Fruit fly (Drosophila melanogaster): ENCODE measurements around the gene Or85f.
A peak's percentile ranks its signal among the peaks of the same experiment; 100 is the strongest.

Or85f gene

dm6 chr3R:9411928-9412640 lies 14.1 kb downstream of the Or85f start, which contains the start of the genes Task7 and alpha-Man-IIa (continued):
- TF ChIP-seq z (GFP tag; IDR thresholded peaks at IDR 0.05) (no peak), Ptx1 (GFP tag; IDR thresholded peaks at IDR 0.05) (no peak), CG16863 (GFP tag; optimal IDR thresholded peaks at IDR 0.05) (no peak), CG10462 (GFP tag; optimal IDR thresholded peaks at IDR 0.05) (peak; percentile 50), CG1233 (GFP tag; optimal IDR thresholded peaks at IDR 0.05) (no peak), CG10654 (GFP tag; optimal IDR thresholded peaks at IDR 0.05) (no peak), CG11723 (GFP tag; optimal IDR thresholded peaks at IDR 0.05) (no peak), ken (GFP tag; IDR thresholded peaks at IDR 0.05) (no peak), inv (GFP tag; IDR thresholded peaks at IDR 0.05; ENCODE audit: partially characterized antibody) (no peak), lab (GFP tag; optimal IDR thresholded peaks at IDR 0.05) (no peak), CG10431 (GFP tag; optimal IDR thresholded peaks at IDR 0.05) (no peak), zf30C (GFP tag; optimal IDR thresholded peaks at IDR 0.05) (no peak), luna (GFP tag; optimal IDR thresholded peaks at IDR 0.05) (no peak), CG14965 (GFP tag; optimal IDR thresholded peaks at IDR 0.05; ENCODE audit: borderline replicate concordance) (no peak), sim (GFP tag; IDR thresholded peaks at IDR 0.05) (no peak), CG1602 (GFP tag; optimal IDR thresholded peaks at IDR 0.05) (no peak), CG4617 (GFP tag; optimal IDR thresholded peaks at IDR 0.05; ENCODE audit: borderline replicate concordance) (no peak), CG14710 (tag; optimal IDR thresholded peaks at IDR 0.05) (peak; percentile 35), E2f1 (GFP tag; IDR thresholded peaks at IDR 0.05) (no peak), Dp (GFP tag; optimal IDR thresholded peaks at IDR 0.05) (peak; percentile 27), ranshi (GFP tag; IDR thresholded peaks at IDR 0.05) (no peak), Dbx (GFP tag; IDR thresholded peaks at IDR 0.05) (no peak), Sry-β (GFP tag; optimal IDR thresholded peaks at IDR 0.05) (peak; percentile 89), CG1603 (tag; optimal IDR thresholded peaks at IDR 0.05) (no peak), Poxn (GFP tag; IDR thresholded peaks at IDR 0.05) (no peak), CG8089 (GFP tag; optimal IDR thresholded peaks at IDR 0.05) (no peak), bigmax (GFP tag; optimal IDR thresholded peaks at IDR 0.05) (no peak), CG8290 (GFP tag; optimal IDR thresholded peaks at IDR 0.05) (no peak), CG8290 (tag; optimal IDR thresholded peaks at IDR 0.05) (no peak), Bgb (GFP tag; IDR thresholded peaks at IDR 0.05; ENCODE audit: partially characterized antibody) (0 out of 2 replicates have a peak, but pooled peaks have one; percentile 31), CG11695 (GFP tag; IDR thresholded peaks at IDR 0.05) (no peak), CG33557 (GFP tag; optimal IDR thresholded peaks at IDR 0.05) (no peak), esg (GFP tag; conservative IDR thresholded peaks at IDR 0.05) (no peak), trem (tag; optimal IDR thresholded peaks at IDR 0.05) (peak; percentile 97), Oli (tag; optimal IDR thresholded peaks at IDR 0.05) (no peak), bbx (GFP tag; IDR thresholded peaks at IDR 0.05; ENCODE audit: partially characterized antibody) (peak; percentile 42; the same call in 1 of the 2 replicates), MBD-R2 (GFP tag; IDR thresholded peaks at IDR 0.05) (peak; percentile 65), CG12391 (tag; optimal IDR thresholded peaks at IDR 0.05) (no peak), CG32532 (GFP tag; IDR thresholded peaks at IDR 0.05) (no peak), Max (GFP tag; optimal IDR thresholded peaks at IDR 0.05) (no peak), phol (tag; optimal IDR thresholded peaks at IDR 0.05) (peak; percentile 36), tgo (GFP tag; IDR thresholded peaks at IDR 0.05) (no peak), Deaf1 (tag; optimal IDR thresholded peaks at IDR 0.05) (no peak), PHDP (tag; optimal IDR thresholded peaks at IDR 0.05) (no peak), stwl (tag; optimal IDR thresholded peaks at IDR 0.05) (peak; percentile 58), ci (GFP tag; IDR thresholded peaks at IDR 0.05) (no peak), CG10267 (tag; optimal IDR thresholded peaks at IDR 0.05) (peak; percentile 42), dm (GFP tag; optimal IDR thresholded peaks at IDR 0.05) (no peak), unc-4 (GFP tag; IDR thresholded peaks at IDR 0.05; ENCODE audit: partially characterized antibody) (peak; percentile 49; the same call in 1 of the 2 replicates), HLH4C (GFP tag; IDR thresholded peaks at IDR 0.05; ENCODE audit: partially characterized antibody) (peak; percentile 47; the same call in 2 of the 3 replicates)
